Fruit fly (Drosophila melanogaster): Measurements from ENCODE around the gene Rhau.
A peak's percentile ranks its signal among the peaks of the same experiment; 100 is the strongest.

Rhau gene

dm6 chr2L:20801801-20802200, 44.0 kb upstream of the Rhau start (continued):
- TF ChIP-seq row (GFP tag; IDR thresholded peaks at IDR 0.05) (peak; percentile 16; the same call in 1 of the 3 replicates), trh (GFP tag; optimal IDR thresholded peaks at IDR 0.05) (no peak), H2.0 (GFP tag; IDR thresholded peaks at IDR 0.05) (no peak), MBD-R2 (GFP tag; IDR thresholded peaks at IDR 0.05) (0 out of 2 replicates have a peak, but pooled peaks have one; percentile 14), CG11085 (GFP tag; IDR thresholded peaks at IDR 0.05) (peak; percentile 19; the same call in 1 of the 2 replicates), CG16779 (GFP tag; IDR thresholded peaks at IDR 0.05) (0 out of 2 replicates have a peak, but pooled peaks have one; percentile 50), Hmr (GFP tag; optimal IDR thresholded peaks at IDR 0.05) (peak; percentile 10), Taf1 (GFP tag; IDR thresholded peaks at IDR 0.05) (0 out of 2 replicates have a peak, but pooled peaks have one; percentile 8), so (GFP tag; IDR thresholded peaks at IDR 0.05) (0 out of 3 replicates have a peak, but pooled peaks have one; percentile 22), PHDP (tag; optimal IDR thresholded peaks at IDR 0.05) (no peak), amos (GFP tag; IDR thresholded peaks at IDR 0.05; ENCODE audit: partially characterized antibody) (no peak), phol (tag; optimal IDR thresholded peaks at IDR 0.05) (no peak), CG34376 (GFP tag; optimal IDR thresholded peaks at IDR 0.05) (peak; percentile 5), Med (GFP tag) (peak; percentile 53), ci (GFP tag; IDR thresholded peaks at IDR 0.05) (0 out of 3 replicates have a peak, but pooled peaks have one; percentile 14), CG9215 (GFP tag; IDR thresholded peaks at IDR 0.05) (0 out of 2 replicates have a peak, but pooled peaks have one; percentile 25), CG1647 (GFP tag; optimal IDR thresholded peaks at IDR 0.05) (no peak), CG11456 (GFP tag; IDR thresholded peaks at IDR 0.05) (peak; percentile 46; the same call in 2 of the 3 replicates), NFAT (GFP tag; IDR thresholded peaks at IDR 0.05) (peak; percentile 47; the same call in 1 of the 2 replicates), TFAM (GFP tag; optimal IDR thresholded peaks at IDR 0.05) (no peak), CG6689 (GFP tag; IDR thresholded peaks at IDR 0.05) (peak; percentile 65)

dm6 chr2L:20799991-20800897, 42.5 kb upstream of the Rhau start:
- TF ChIP-seq CG7556 (GFP tag; optimal IDR thresholded peaks at IDR 0.05) = peak; percentile 86
- TF ChIP-seq Vsx1 (GFP tag; optimal IDR thresholded peaks at IDR 0.05) = peak; percentile 52
- TF ChIP-seq Kr (GFP tag; optimal IDR thresholded peaks at IDR 0.05) = no peak
- peak; percentile 70 for TF ChIP-seq Xbp1 (GFP tag; optimal IDR thresholded peaks at IDR 0.05)
- TF ChIP-seq Atf6 (GFP tag; IDR thresholded peaks at IDR 0.05) = peak; percentile 83
- peak; percentile 77 for TF ChIP-seq CrebB (tag; optimal IDR thresholded peaks at IDR 0.05)
- TF ChIP-seq dan (GFP tag; IDR thresholded peaks at IDR 0.05) = no peak
- TF ChIP-seq HmgD (GFP tag; optimal IDR thresholded peaks at IDR 0.05) = peak; percentile 14
- peak; percentile 60 for TF ChIP-seq emc (GFP tag; optimal IDR thresholded peaks at IDR 0.05)
- TF ChIP-seq CG16863 (GFP tag; optimal IDR thresholded peaks at IDR 0.05) = peak; percentile 74
- peak; percentile 62 for TF ChIP-seq luna (GFP tag; optimal IDR thresholded peaks at IDR 0.05)
- peak; percentile 39 for TF ChIP-seq CG10654 (GFP tag; optimal IDR thresholded peaks at IDR 0.05)
- TF ChIP-seq dm (GFP tag; optimal IDR thresholded peaks at IDR 0.05) = peak; percentile 23
- peak; percentile 31 for TF ChIP-seq CG17802 (tag; optimal IDR thresholded peaks at IDR 0.05)
- peak; percentile 74 for TF ChIP-seq org-1 (GFP tag; optimal IDR thresholded peaks at IDR 0.05)
- peak; percentile 73 for TF ChIP-seq esg (GFP tag; conservative IDR thresholded peaks at IDR 0.05)
- TF ChIP-seq schlank (tag; optimal IDR thresholded peaks at IDR 0.05) = peak; percentile 83
- peak; percentile 92 for TF ChIP-seq lab (GFP tag; optimal IDR thresholded peaks at IDR 0.05)
- peak; percentile 64 for TF ChIP-seq CG4424 (GFP tag; optimal IDR thresholded peaks at IDR 0.05)
- peak; percentile 78 for TF ChIP-seq CG13296 (GFP tag; optimal IDR thresholded peaks at IDR 0.05)
- peak; percentile 88 for TF ChIP-seq CG7786 (GFP tag; optimal IDR thresholded peaks at IDR 0.05)
- TF ChIP-seq ERR (GFP tag; optimal IDR thresholded peaks at IDR 0.05) = peak; percentile 84
- TF ChIP-seq sug (tag; optimal IDR thresholded peaks at IDR 0.05) = peak; percentile 71
- TF ChIP-seq CG12769 (tag; optimal IDR thresholded peaks at IDR 0.05) = peak; percentile 93
- peak; percentile 97 for TF ChIP-seq CG31224 (GFP tag; IDR thresholded peaks at IDR 0.05)
- TF ChIP-seq h (optimal IDR thresholded peaks at IDR 0.05) = no peak
- peak; percentile 39 for TF ChIP-seq Mes4 (GFP tag; optimal IDR thresholded peaks at IDR 0.05)
- peak; percentile 46 for TF ChIP-seq CG17568 (GFP tag; optimal IDR thresholded peaks at IDR 0.05)
- TF ChIP-seq E2f2 (GFP tag; IDR thresholded peaks at IDR 0.05) = peak; percentile 45

Measured in whole organism, embryonic.